Fruit fly (Drosophila melanogaster): Measurements from ENCODE around the gene sws.

dm6 chrX:7968215-7968799, at the start of gene sws:
- no peak for TF ChIP-seq Lpt (GFP tag; optimal IDR thresholded peaks at IDR 0.05)
- no peak for TF ChIP-seq CG6276 (GFP tag; optimal IDR thresholded peaks at IDR 0.05)
- peak; percentile 39 for TF ChIP-seq Smox (GFP tag; optimal IDR thresholded peaks at IDR 0.05)
- peak; percentile 34 for TF ChIP-seq CG32006 (GFP tag; optimal IDR thresholded peaks at IDR 0.05)
- TF ChIP-seq Ets21C (GFP tag; optimal IDR thresholded peaks at IDR 0.05): peak; percentile 7
- TF ChIP-seq Gug (GFP tag; IDR thresholded peaks at IDR 0.05): no peak
- peak; percentile 36 for TF ChIP-seq topi (GFP tag; optimal IDR thresholded peaks at IDR 0.05)
- TF ChIP-seq svp (GFP tag): peak; percentile 59
- peak; percentile 9 for TF ChIP-seq Hr39 (GFP tag; optimal IDR thresholded peaks at IDR 0.05)
- 0 out of 3 replicates have a peak, but pooled peaks have one; percentile 13 for TF ChIP-seq eg (GFP tag; IDR thresholded peaks at IDR 0.05)
- peak; percentile 40 for TF ChIP-seq CG6792 (GFP tag; optimal IDR thresholded peaks at IDR 0.05)
- no peak for TF ChIP-seq vri (GFP tag; optimal IDR thresholded peaks at IDR 0.05)
- peak; percentile 16 for TF ChIP-seq CG3919 (GFP tag; optimal IDR thresholded peaks at IDR 0.05)
- TF ChIP-seq CG9139 (GFP tag; optimal IDR thresholded peaks at IDR 0.05): no peak
